Fruit fly (Drosophila melanogaster) whole organism, embryonic: ENCODE measurements around the gene CG31677.

ENCODE experiments used
- CG17359 ChIP-seq: fragments of 200-800 bp; sonication (Bioruptor generic); optimal IDR thresholded peaks from 3 replicates; lab custom pipeline; 2018; ENCODE audit warnings: missing biosample characterization, mild to moderate bottlenecking, missing genetic modification characterization, moderate library complexity
- CG2129 ChIP-seq: fragments of 200-800 bp; sonication (Bioruptor generic); IDR thresholded peaks from 2 replicates; pipeline ENCODE4 v1.3.6; 2022; ENCODE audit warnings: missing biosample characterization, missing genetic modification characterization; ENCODE audit not compliant: partially characterized antibody
- CG7357 ChIP-seq: fragments of 200-800 bp; sonication (Bioruptor generic); IDR thresholded peaks from 3 replicates; pipeline ENCODE4 v1.3.6; 2022; ENCODE audit warnings: missing biosample characterization, missing genetic modification characterization
- CG8478 ChIP-seq: fragments of >200 bp; optimal IDR thresholded peaks from 2 replicates; lab custom pipeline; 2018
- Dip2 ChIP-seq: fragments of 200-800 bp; sonication (Bioruptor generic); IDR thresholded peaks from 2 replicates; pipeline ENCODE4 v1.3.6; 2022; ENCODE audit warnings: missing biosample characterization, missing genetic modification characterization
- Pdp1 ChIP-seq, 2 experiments: fragments of 200-800 bp; sonication (Bioruptor generic); optimal IDR thresholded peaks; 3 replicates each; lab custom pipeline; 2016; ENCODE audit warnings: missing biosample characterization in 2 of 2, missing genetic modification characterization in 2 of 2, mild to moderate bottlenecking in 1 of 2, moderate library complexity in 1 of 2
- nau ChIP-seq: fragments of 200-800 bp; sonication (Bioruptor generic); optimal IDR thresholded peaks from 3 replicates; lab custom pipeline; 2017; ENCODE audit warnings: missing biosample characterization, mild to moderate bottlenecking, missing genetic modification characterization, missing genetic modification reagents

DNA sequence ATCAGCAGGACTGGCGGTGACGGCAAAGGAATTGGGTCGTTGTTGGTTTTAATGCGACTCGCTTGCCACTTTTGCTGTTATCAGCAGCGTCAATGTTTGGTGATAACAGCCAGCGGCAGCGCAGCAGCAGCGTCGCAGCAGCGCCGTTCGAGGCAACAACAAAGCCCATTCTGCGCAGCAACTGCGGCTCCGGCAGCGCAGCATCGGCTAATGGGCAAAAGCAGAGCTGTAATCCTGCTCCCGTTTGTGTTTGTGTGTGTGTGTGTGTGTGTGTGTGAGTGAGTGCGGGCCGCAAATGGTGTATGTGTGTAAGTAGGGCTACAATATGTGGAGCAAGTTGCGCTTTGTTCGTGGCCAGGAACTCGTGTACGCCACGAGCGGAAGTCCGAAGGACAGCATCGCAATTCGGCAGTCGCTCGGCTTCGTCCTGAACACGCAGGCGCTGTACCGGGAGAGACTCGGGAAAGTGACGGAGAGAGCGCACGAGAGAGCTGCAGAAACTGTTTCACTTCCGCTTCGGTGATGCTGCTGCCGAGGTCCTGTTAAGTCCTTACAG, 42.8 kb downstream of the CG31677 start:
- TF ChIP-seq Pdp1 (GFP tag; optimal IDR thresholded peaks at IDR 0.05; lab: Kevin White, UChicago), result no peak
- TF ChIP-seq CG8478 (lab: Kevin White, UChicago), result no peak
- TF ChIP-seq CG7357 (GFP tag; lab: Robert Waterston, UW), result no peak
- no peak for TF ChIP-seq Dip2 (GFP tag; lab: Robert Waterston, UW)
- TF ChIP-seq CG17359 (tag; lab: Kevin White, UChicago), result no peak
- TF ChIP-seq nau (GFP tag; lab: Kevin White, UChicago), result no peak
- no peak for TF ChIP-seq CG2129 (GFP tag; lab: Robert Waterston, UW)
